Fruit fly (Drosophila melanogaster) S2 (cell line): ENCODE measurements around the gene hoe1.

Experiments used
- CG8478 ChIP-seq: fragments of >200 bp; optimal IDR thresholded peaks from 2 replicates; lab custom pipeline; 2018
- CTCF ChIP-seq, 2 experiments: fragments of >200 bp; optimal IDR thresholded peaks; 2 replicates each; lab custom pipeline; 2018

Gene hoe1

DNA sequence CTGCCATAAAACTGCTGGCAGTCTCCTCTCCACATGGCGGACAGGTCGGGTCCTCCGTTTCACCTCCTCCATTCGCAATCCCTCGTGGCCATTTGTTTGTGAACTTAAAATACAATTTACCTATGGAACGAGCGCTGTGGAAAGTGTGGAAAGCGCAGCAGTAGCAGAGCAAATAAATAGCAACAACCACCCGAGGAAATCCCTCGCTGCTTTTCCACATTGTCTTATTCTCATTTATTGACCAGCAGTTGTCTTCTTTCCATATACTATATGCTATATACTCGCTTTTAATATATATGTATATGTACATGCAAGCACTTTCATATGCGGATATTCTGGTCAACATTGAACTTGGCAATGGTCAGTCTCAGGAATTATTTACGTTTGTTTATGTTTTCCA is at the start of gene hoe1:
Gene hoe1, minus strand, starts transcription at position 101 of the 400 bp plus-strand sequence.
- no peak for TF ChIP-seq CG8478 (lab: Kevin White, UChicago)
- no peak for TF ChIP-seq CTCF (optimal IDR thresholded peaks at IDR 0.05; lab: Kevin White, UChicago)

DNA sequence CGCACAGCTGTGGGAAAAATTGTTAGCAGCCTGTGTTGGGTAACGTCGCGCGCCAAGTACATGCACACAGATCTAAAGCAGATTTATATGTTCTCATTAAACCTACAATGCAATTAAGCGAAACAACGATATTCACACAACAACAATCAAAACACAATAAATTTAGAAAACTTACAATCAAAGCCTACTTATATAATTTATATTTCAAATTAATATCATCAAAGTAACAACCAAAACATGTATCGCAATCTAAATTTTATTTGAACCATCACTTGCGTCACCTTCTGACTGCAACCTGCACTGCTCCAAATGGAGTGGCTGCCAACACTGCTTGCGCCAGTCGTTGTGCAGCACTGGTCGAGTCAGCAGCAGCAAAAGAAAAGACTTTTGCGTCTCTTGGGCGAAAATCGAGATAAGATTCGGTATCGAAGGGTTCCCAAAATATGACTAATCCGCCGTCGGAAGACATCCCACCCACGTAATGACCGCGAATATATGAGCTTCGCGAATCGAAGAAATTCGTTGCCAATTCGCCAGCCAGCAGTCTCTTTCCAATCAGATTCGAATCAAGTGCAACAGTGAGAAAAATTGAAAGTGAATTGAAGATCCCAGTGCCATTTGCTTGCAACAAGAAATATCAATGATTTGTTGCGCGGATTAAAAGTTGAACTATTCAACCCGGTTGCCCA is 49.2 kb upstream of the hoe1 start, which contains the start of the genes CG8892 and CG34126:
Gene CG8892, minus strand, starts transcription at position 315 of the 689 bp plus-strand sequence.
Gene CG34126, plus strand, starts transcription at position 337 of the 689 bp plus-strand sequence.
- TF ChIP-seq CTCF (optimal IDR thresholded peaks at IDR 0.05; lab: Kevin White, UChicago) (no peak), CG8478 (lab: Kevin White, UChicago) (no peak)

DNA sequence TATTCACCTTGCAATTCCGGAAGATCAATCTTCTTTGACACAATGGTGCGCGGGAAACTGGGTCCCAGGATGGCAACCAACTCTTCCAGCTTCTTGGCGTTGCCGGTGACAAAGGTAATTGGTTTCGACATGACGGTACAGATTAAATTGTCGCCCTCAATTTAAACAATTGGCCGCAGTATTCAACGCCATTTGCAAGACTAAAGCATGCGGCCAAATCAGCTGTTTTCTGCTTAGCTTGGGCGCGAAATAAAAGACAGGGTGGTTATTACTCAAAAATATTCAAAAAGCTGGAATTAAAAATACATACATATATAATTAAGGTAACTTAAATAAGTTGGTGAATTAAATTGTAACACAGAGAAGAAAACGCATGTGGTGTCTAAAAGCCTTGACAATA is 47.0 kb upstream of the hoe1 start, which contains the start of gene CG8891:
Gene CG8891, minus strand, starts transcription at position 242 of the 400 bp plus-strand sequence.
- TF ChIP-seq CG8478 (lab: Kevin White, UChicago): no peak
- TF ChIP-seq CTCF (optimal IDR thresholded peaks at IDR 0.05; lab: Kevin White, UChicago): no peak

DNA sequence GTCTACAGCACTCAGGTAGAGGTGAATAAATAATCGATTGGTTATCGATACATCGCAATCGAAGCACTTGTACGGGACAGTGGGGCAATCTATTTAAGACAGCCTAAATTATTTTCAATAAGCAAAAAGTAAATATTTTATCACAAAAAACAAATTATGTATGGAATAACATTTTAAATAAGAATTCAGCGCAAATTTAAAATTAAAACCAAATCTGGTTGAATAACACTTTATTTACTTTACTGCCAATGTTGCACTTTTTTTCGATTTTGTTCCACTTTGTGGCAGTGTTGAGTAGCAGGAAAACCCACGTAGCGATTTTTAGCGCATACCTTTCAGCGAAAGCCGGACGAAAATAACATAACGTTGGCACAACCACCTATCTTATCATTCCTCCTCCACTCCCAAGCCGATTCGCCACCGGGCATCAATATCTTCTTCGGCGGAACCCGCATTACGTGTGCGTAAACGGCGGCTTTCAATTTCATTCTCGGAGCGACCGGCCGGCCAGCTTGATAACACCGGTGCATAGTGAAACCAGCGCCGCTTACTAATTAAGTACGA is 44.9 kb upstream of the hoe1 start, which contains the start of the genes Gmd and CG3792:
Gene Gmd, minus strand, starts transcription at position 36 of the 564 bp plus-strand sequence.
Gene CG3792, plus strand, starts transcription at position 325 of the 564 bp plus-strand sequence.
- TF ChIP-seq CTCF (optimal IDR thresholded peaks at IDR 0.05; lab: Kevin White, UChicago) (no peak), CG8478 (lab: Kevin White, UChicago) (no peak)

DNA sequence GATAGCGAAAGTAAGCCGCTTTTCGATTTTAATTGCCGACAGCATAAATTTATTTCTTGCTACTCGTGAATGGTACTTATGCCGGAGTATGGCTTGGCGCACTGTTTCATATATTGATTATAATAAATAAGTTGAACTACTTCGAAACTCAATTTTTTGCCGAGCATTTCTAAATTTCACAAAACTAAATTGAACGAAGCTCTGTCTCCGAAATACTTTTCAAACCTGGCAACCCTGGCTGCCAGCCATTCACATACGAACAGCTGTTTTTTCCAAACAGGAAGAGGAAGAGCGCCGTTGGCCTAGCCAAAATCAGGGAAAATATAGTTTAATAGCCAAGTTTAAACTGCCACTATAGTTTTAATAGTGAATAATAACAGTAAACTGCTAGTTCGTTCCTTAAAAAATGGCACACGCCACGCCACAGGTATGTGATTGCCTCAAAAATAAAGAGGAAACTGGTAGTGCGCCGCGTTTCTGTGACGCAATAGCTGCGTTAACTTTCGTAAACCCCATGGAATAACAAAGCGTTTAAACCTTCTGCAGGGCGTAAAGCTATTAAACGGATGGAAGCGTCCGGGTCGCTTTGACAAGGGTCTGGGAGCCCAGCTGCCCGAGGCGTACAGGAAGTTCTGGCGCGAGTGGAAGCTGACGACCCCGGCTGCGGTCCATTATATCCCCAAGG is 41.7 kb upstream of the hoe1 start, which contains the start of gene mRpL28:
Gene mRpL28, plus strand, starts transcription at position 246 of the 685 bp plus-strand sequence.
- TF ChIP-seq CTCF (optimal IDR thresholded peaks at IDR 0.05; lab: Kevin White, UChicago): no peak
- TF ChIP-seq CG8478 (lab: Kevin White, UChicago): no peak

DNA sequence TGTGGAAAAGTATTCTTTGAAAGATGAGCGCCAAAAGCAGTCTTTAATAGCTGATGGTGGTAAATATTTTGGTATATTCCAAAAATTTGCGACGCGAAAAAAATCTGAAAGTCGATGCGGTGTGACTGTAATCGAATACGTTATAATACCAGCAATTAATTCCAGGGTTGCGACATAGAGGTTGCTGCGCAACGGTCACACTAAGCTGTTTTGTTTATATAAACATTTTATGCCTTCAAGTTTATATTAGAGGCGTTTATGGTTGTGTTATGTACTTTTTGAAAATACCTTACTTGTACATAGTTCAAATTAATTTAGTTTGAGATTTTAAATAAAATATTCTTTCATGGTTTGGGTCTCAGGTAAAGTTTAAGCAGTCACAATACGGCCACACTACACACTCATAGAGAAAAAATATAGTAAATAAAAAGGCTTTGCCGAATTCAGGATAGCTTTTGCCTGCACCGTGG is 39.2 kb upstream of the hoe1 start, which contains the start of gene CG14043:
Gene CG14043, plus strand, starts transcription at position 374 of the 470 bp plus-strand sequence.
- TF ChIP-seq CTCF (optimal IDR thresholded peaks at IDR 0.05; lab: Kevin White, UChicago): peak in 1 of 2 experiments; percentile 16
- TF ChIP-seq CG8478 (lab: Kevin White, UChicago): no peak

DNA sequence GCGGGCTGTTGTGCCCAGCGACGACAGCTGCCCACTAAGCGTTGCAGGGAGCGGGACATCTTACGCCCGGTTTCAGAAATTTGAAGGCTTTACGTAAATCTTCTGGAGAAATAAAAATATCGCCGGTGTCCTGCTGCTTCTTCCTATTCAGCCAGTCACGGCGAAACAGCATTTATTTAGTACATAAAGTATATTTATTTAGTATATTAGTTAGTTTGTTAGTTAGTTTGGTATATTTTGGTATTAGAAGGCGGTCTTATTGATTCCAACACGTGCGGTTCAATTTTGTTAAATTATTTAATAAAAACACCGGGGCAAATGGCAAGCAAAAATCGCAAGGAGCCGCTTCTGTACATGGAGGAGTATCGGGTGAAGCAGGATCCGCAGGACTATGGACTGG is 36.6 kb upstream of the hoe1 start, which contains the start of the genes Scox and Polr1C:
Gene Scox, minus strand, starts transcription at position 169 of the 400 bp plus-strand sequence.
Gene Polr1C, plus strand, starts transcription at position 238 of the 400 bp plus-strand sequence.
- TF ChIP-seq CTCF (optimal IDR thresholded peaks at IDR 0.05; lab: Kevin White, UChicago) (no peak), CG8478 (lab: Kevin White, UChicago) (no peak)

DNA sequence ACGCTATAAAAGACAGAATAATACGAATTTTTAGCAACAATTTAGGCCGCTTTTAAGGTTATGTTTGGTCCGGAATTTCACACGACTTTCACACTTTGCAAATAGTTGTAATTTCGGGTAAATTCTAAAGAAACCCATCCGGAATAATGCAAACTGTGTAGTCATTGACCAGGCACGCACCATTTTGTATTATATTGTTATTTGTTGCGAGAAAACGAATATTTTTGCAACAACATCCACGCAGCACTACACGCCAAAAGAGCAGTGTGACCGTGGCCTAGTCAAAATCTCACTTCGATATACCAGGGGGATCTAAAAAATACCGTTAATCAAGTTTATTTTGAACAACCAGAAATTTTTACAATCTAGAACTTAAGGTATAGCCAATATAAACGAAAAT is 35.3 kb upstream of the hoe1 start, which contains the start of gene eIF3i:
Gene eIF3i, minus strand, starts transcription at position 265 of the 400 bp plus-strand sequence.
- no peak for TF ChIP-seq CG8478 (lab: Kevin White, UChicago)
- no peak for TF ChIP-seq CTCF (optimal IDR thresholded peaks at IDR 0.05; lab: Kevin White, UChicago)

DNA sequence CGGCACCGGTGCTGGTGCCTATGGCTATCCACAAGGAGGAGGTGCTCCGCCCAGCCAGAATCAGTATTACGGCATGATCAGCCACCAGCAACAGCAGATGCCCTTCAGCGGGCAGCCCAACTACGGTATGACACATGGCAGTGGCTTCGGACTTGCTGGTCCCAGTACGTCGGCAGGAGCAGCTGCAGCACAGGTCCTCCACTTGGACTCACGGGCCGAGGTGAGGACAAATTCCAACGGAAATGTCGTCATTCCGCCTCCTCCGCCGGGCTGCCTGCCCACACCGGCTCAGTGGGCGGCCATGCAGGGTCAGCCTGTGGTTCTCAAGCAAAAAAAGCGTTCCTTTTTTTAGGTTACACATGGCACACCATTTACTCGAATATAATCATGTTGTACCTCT is 33.7 kb upstream of the hoe1 start:
- TF ChIP-seq CTCF (optimal IDR thresholded peaks at IDR 0.05; lab: Kevin White, UChicago) (no peak), CG8478 (lab: Kevin White, UChicago) (no peak)

DNA sequence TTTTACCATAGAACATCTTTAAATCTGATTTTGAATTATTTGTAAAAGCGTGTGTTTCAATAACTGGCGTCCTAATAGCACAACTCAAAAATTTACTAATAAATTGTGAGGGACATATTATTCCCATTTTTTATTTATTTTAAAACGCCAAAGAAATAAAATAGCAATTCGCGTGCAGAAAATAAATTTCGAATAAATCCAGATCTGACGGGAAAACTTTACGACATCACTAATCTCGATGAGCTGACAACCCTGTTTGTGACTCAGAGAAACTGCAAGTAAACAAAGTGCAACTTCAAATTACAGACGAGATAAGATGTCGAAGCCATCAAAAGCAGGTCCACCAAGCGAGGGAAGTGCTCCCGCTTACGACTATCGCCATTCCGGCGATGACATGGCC is 33.2 kb upstream of the hoe1 start, which contains the start of gene CG34125:
Gene CG34125, plus strand, starts transcription at position 254 of the 400 bp plus-strand sequence.
- no peak for TF ChIP-seq CTCF (optimal IDR thresholded peaks at IDR 0.05; lab: Kevin White, UChicago)
- no peak for TF ChIP-seq CG8478 (lab: Kevin White, UChicago)

DNA sequence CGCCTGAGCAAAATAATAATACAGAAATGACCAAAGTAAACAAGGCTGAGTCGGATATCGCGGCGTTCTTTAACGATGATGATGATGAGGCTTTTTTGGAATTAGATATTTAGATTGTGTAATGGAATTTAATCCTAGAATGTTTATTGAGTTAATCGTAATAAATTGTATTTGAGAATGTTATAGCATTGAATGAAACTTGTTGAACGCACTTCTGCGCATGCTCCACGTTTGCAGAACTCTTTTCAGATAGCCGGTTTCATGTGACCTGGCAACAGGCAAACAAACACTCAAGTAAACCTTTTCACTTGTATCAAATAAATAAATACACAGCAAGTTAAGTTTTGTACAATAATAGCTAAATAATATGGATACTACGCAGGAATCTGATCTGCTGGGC is 25.9 kb upstream of the hoe1 start, which contains the start of gene CG34124:
Gene CG34124, plus strand, starts transcription at position 301 of the 400 bp plus-strand sequence.
- TF ChIP-seq CTCF (optimal IDR thresholded peaks at IDR 0.05; lab: Kevin White, UChicago): no peak
- no peak for TF ChIP-seq CG8478 (lab: Kevin White, UChicago)

DNA sequence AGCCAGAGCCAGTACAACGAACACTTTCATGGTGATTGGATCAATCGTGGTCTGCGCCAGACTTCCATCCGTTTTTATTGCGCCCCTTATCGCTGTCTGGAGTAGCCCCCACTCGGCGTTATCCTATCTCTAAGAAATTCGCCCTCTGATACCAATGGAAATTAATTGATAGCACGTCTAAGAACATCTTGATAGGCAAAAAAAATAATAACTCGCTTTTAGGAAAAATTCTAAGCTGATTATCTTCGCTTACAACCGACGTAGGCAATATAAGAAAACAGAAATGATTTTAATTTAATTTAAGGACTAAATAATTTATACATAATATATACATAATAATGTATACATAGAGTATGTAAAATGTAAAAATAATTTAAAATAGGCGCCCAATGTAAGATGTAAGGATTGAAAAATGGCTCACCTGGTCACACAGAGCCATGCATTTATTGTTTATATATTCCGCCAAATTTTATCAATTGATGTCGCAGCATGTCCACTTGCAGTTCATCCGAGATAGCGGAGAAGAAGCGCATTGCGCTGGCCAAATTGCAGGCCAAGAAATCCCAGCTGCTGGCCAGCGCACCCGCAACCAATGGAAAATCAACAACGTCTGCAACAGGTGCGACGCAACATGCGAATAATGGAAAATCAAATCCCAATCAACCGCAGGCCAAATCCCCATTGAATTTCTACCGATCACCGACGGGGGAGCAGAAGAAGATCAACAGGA is 23.1 kb upstream of the hoe1 start, which contains the start of the genes Jon25Bi and Marcal1:
Gene Jon25Bi, minus strand, starts transcription at position 51 of the 730 bp plus-strand sequence.
Gene Marcal1, plus strand, starts transcription at position 416 of the 730 bp plus-strand sequence.
- TF ChIP-seq CG8478 (lab: Kevin White, UChicago): no peak
- no peak for TF ChIP-seq CTCF (optimal IDR thresholded peaks at IDR 0.05; lab: Kevin White, UChicago)

DNA sequence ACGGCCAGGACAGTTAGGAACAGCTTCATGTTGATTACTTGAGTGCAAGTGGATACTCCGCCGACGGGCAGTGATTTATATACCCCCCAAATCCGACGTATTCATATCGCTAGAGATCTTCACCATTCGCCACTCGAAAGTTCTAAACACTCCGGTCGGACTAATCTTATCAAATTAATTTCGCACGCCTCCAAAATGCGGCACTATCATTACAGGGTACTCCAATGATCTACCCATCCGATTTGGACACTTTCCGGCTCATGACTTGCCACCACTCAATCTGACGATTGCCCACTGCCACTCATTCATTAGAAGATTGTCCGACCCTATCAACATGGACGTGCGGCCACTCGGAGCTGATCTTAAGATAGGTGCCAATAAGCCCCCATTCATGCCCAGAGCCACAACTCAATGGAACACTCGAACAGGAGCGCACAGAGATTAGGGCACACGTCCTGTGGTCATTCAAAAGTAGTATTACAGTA is 20.9 kb upstream of the hoe1 start, which contains the start of gene Jon25Bii:
Gene Jon25Bii, minus strand, starts transcription at position 51 of the 485 bp plus-strand sequence.
- no peak for TF ChIP-seq CG8478 (lab: Kevin White, UChicago)
- TF ChIP-seq CTCF (optimal IDR thresholded peaks at IDR 0.05; lab: Kevin White, UChicago): no peak
